Worm (Caenorhabditis elegans) whole organism, late embryonic: ENCODE measurements around the gene srbc-6.

Source experiments
- C08G9.2 ChIP-seq: sonication (generic microtip); optimal IDR thresholded peaks from 2 replicates; lab custom pipeline; 2016; ENCODE audit warnings: mild to moderate bottlenecking, missing genetic modification characterization, moderate library complexity, missing compliant biosample characterization
- C38D4.7 ChIP-seq: fragments of 200-800 bp; sonication (Bioruptor generic); optimal IDR thresholded peaks from 2 replicates; lab custom pipeline; 2018; ENCODE audit warnings: mild to moderate bottlenecking, missing genetic modification characterization, moderate library complexity, missing compliant biosample characterization
- F13H6.1 ChIP-seq: sonication (generic microtip); optimal IDR thresholded peaks from 2 replicates; lab custom pipeline; 2016; ENCODE audit warnings: missing genetic modification characterization, missing compliant biosample characterization
- K09A11.1 ChIP-seq: sonication (generic microtip); optimal IDR thresholded peaks from 2 replicates; lab custom pipeline; 2017; ENCODE audit warnings: antibody characterized with exemption, mild to moderate bottlenecking, missing genetic modification characterization, missing compliant biosample characterization; ENCODE audit not compliant: insufficient read depth
- Y22D7AL.16 ChIP-seq: sonication (generic microtip); optimal IDR thresholded peaks from 2 replicates; lab custom pipeline; 2016; ENCODE audit warnings: missing genetic modification characterization, missing compliant biosample characterization
- ceh-14 ChIP-seq: sonication (generic microtip); optimal IDR thresholded peaks from 2 replicates; lab custom pipeline; 2016; ENCODE audit warnings: missing genotype, missing genetic modification characterization, missing compliant biosample characterization
- ceh-18 ChIP-seq: sonication (generic microtip); optimal IDR thresholded peaks from 2 replicates; lab custom pipeline; 2016; ENCODE audit warnings: missing genetic modification characterization, missing compliant biosample characterization
- ceh-2 ChIP-seq: sonication (generic microtip); optimal IDR thresholded peaks from 2 replicates; lab custom pipeline; 2016; ENCODE audit warnings: missing genotype, missing genetic modification characterization, missing compliant biosample characterization
- ceh-22 ChIP-seq: sonication (generic microtip); optimal IDR thresholded peaks from 2 replicates; lab custom pipeline; 2017; ENCODE audit warnings: missing biosample characterization, missing genetic modification characterization
- ceh-30 ChIP-seq: fragments of 150-350 bp; optimal IDR thresholded peaks from 2 replicates; lab custom pipeline; 2014; ENCODE audit warnings: missing biosample characterization, missing genetic modification characterization
- ceh-31 ChIP-seq: sonication (generic microtip); optimal IDR thresholded peaks from 2 replicates; lab custom pipeline; 2016; ENCODE audit warnings: missing genetic modification characterization, missing compliant biosample characterization
- ceh-48 ChIP-seq: sonication (generic microtip); optimal IDR thresholded peaks from 2 replicates; lab custom pipeline; 2016; ENCODE audit warnings: missing genetic modification characterization, inconsistent platforms, missing compliant biosample characterization
- ceh-9 ChIP-seq: sonication (generic microtip); optimal IDR thresholded peaks from 2 replicates; lab custom pipeline; 2016; ENCODE audit warnings: mild to moderate bottlenecking, missing genetic modification characterization, inconsistent platforms, missing compliant biosample characterization
- elt-2 ChIP-seq: sonication (generic microtip); optimal IDR thresholded peaks from 2 replicates; lab custom pipeline; 2016; ENCODE audit warnings: missing genetic modification reagents, missing genetic modification characterization, missing compliant biosample characterization
- fkh-6 ChIP-seq: sonication (generic microtip); optimal IDR thresholded peaks from 2 replicates; lab custom pipeline; 2016; ENCODE audit warnings: missing genetic modification characterization, missing compliant biosample characterization
- hlh-13 ChIP-seq: fragments of 200-800 bp; sonication (Bioruptor generic); optimal IDR thresholded peaks from 2 replicates; lab custom pipeline; 2018; ENCODE audit warnings: mild to moderate bottlenecking, missing genetic modification characterization, missing compliant biosample characterization
- hlh-15 ChIP-seq: sonication (generic microtip); optimal IDR thresholded peaks from 2 replicates; lab custom pipeline; 2016; ENCODE audit warnings: missing genetic modification characterization, missing compliant biosample characterization
- hlh-6 ChIP-seq: sonication (generic microtip); optimal IDR thresholded peaks from 2 replicates; lab custom pipeline; 2016; ENCODE audit warnings: missing genotype, missing genetic modification characterization, missing compliant biosample characterization
- hlh-8 ChIP-seq: sonication (generic microtip); optimal IDR thresholded peaks from 2 replicates; lab custom pipeline; 2016; ENCODE audit warnings: missing genotype, missing genetic modification characterization, missing compliant biosample characterization
- lim-6 ChIP-seq: sonication (generic microtip); optimal IDR thresholded peaks from 2 replicates; lab custom pipeline; 2016; ENCODE audit warnings: missing genetic modification characterization, missing compliant biosample characterization
- madf-2 ChIP-seq: sonication (generic microtip); optimal IDR thresholded peaks from 2 replicates; lab custom pipeline; 2017; ENCODE audit warnings: missing genetic modification characterization, missing compliant biosample characterization
- mec-3 ChIP-seq: sonication (generic microtip); optimal IDR thresholded peaks from 2 replicates; lab custom pipeline; 2016; ENCODE audit warnings: borderline replicate concordance, missing genetic modification characterization, missing compliant biosample characterization
- nfya-1 ChIP-seq: sonication (generic microtip); optimal IDR thresholded peaks from 2 replicates; lab custom pipeline; 2017; ENCODE audit warnings: missing genetic modification characterization, mild to moderate bottlenecking, missing compliant biosample characterization, antibody characterized with exemption, moderate library complexity
- npax-4 ChIP-seq: sonication (generic microtip); optimal IDR thresholded peaks from 2 replicates; lab custom pipeline; 2016; ENCODE audit warnings: missing genetic modification characterization, missing compliant biosample characterization
- odd-2 ChIP-seq: sonication (generic microtip); optimal IDR thresholded peaks from 2 replicates; lab custom pipeline; 2017; ENCODE audit warnings: antibody characterized with exemption, mild to moderate bottlenecking, missing genetic modification characterization, missing compliant biosample characterization
- pax-1 ChIP-seq: fragments of 150-350 bp; optimal IDR thresholded peaks from 2 replicates; lab custom pipeline; 2014; ENCODE audit warnings: missing biosample characterization, missing genetic modification characterization
- pha-2 ChIP-seq: sonication (generic microtip); optimal IDR thresholded peaks from 2 replicates; lab custom pipeline; 2017; ENCODE audit warnings: mild to moderate bottlenecking, missing genetic modification characterization, missing compliant biosample characterization
- ref-2 ChIP-seq: sonication (generic microtip); optimal IDR thresholded peaks from 2 replicates; lab custom pipeline; 2016; ENCODE audit warnings: missing genetic modification characterization, missing compliant biosample characterization
- rnt-1 ChIP-seq: sonication (generic microtip); optimal IDR thresholded peaks from 2 replicates; lab custom pipeline; 2016; ENCODE audit warnings: missing genetic modification characterization, missing compliant biosample characterization
- sox-2 ChIP-seq: fragments of 200-800 bp; sonication (Bioruptor generic); IDR thresholded peaks from 2 replicates; pipeline ENCODE4 v1.3.6; 2022; ENCODE audit warnings: missing genetic modification reagents, missing genetic modification characterization, missing compliant biosample characterization
- tbx-2 ChIP-seq: sonication (generic microtip); optimal IDR thresholded peaks from 2 replicates; lab custom pipeline; 2016; ENCODE audit warnings: missing genetic modification characterization, missing compliant biosample characterization
- tbx-7 ChIP-seq: sonication (generic microtip); optimal IDR thresholded peaks from 2 replicates; lab custom pipeline; 2016; ENCODE audit warnings: missing genotype, missing genetic modification characterization, missing compliant biosample characterization
- unc-55 ChIP-seq: sonication (generic microtip); optimal IDR thresholded peaks from 2 replicates; lab custom pipeline; 2017; ENCODE audit warnings: missing biosample characterization, missing genetic modification reagents, missing genetic modification characterization
- unc-86 ChIP-seq: sonication (generic microtip); optimal IDR thresholded peaks from 2 replicates; lab custom pipeline; 2016; ENCODE audit warnings: missing genetic modification characterization, missing compliant biosample characterization
- zip-5 ChIP-seq: sonication (generic microtip); optimal IDR thresholded peaks from 2 replicates; lab custom pipeline; 2016; ENCODE audit warnings: missing genetic modification characterization, missing compliant biosample characterization
- ztf-16 ChIP-seq: sonication (generic microtip); optimal IDR thresholded peaks from 2 replicates; lab custom pipeline; 2017; ENCODE audit warnings: missing genetic modification characterization, missing compliant biosample characterization

Gene srbc-6

ce11 chrV:3208940-3209339, 39.0 kb downstream of the srbc-6 start:
- no peak for TF ChIP-seq ref-2 (tag; lab: Kevin White, UChicago)
- TF ChIP-seq hlh-6 = no peak
- no peak for TF ChIP-seq hlh-8 (tag; lab: Kevin White, UChicago)
- TF ChIP-seq tbx-2 (tag; lab: Kevin White, UChicago) = no peak
- no peak for TF ChIP-seq ceh-30 (tag; lab: Kevin White, UChicago)
- no peak for TF ChIP-seq pha-2 (tag; lab: Kevin White, UChicago)
- TF ChIP-seq ceh-18 (tag; lab: Kevin White, UChicago) = no peak
- TF ChIP-seq madf-2 = no peak
- TF ChIP-seq ceh-14 (tag; lab: Kevin White, UChicago) = no peak
- no peak for TF ChIP-seq sox-2
- TF ChIP-seq ceh-48 (tag; lab: Kevin White, UChicago) = no peak
- TF ChIP-seq ztf-16 (tag; lab: Kevin White, UChicago) = no peak
- no peak for TF ChIP-seq elt-2 (tag; lab: Kevin White, UChicago)
- TF ChIP-seq ceh-22 (tag; lab: Kevin White, UChicago) = no peak
- no peak for TF ChIP-seq mec-3 (tag; lab: Kevin White, UChicago)
- TF ChIP-seq fkh-6 (tag; lab: Kevin White, UChicago) = no peak
- TF ChIP-seq npax-4 (tag; lab: Kevin White, UChicago) = no peak
- TF ChIP-seq F13H6.1 (tag; lab: Kevin White, UChicago) = no peak

ce11 chrV:3210147-3210546, 40.2 kb downstream of the srbc-6 start, which contains the start of gene apx-1:
Gene apx-1 (plus strand): TSS chrV:3210196.
- TF ChIP-seq hlh-15 (tag; lab: Kevin White, UChicago) = no peak
- TF ChIP-seq lim-6 (tag; lab: Kevin White, UChicago) = no peak
- TF ChIP-seq nfya-1 (tag; lab: Kevin White, UChicago) = no peak
- TF ChIP-seq unc-86 (tag; lab: Kevin White, UChicago) = no peak
- no peak for TF ChIP-seq ceh-9
- no peak for TF ChIP-seq hlh-13

ce11 chrV:3218604-3219003, 48.7 kb downstream of the srbc-6 start:
- TF ChIP-seq K09A11.1 (tag; lab: Kevin White, UChicago) (no peak), odd-2 (tag; lab: Kevin White, UChicago) (no peak), fkh-6 (tag; lab: Kevin White, UChicago) (peak; percentile 27), ceh-48 (tag; lab: Kevin White, UChicago) (no peak), C08G9.2 (tag; lab: Kevin White, UChicago) (peak; percentile 69), rnt-1 (peak; percentile 12), elt-2 (tag; lab: Kevin White, UChicago) (peak; percentile 5), tbx-7 (tag; lab: Kevin White, UChicago) (peak; percentile 28), tbx-2 (tag; lab: Kevin White, UChicago) (peak; percentile 77), unc-55 (GFP tag; lab: Kevin White, UChicago) (no peak), C38D4.7 (GFP tag; lab: Kevin White, UChicago) (peak; percentile 26), pax-1 (tag; lab: Kevin White, UChicago) (no peak), ceh-14 (tag; lab: Kevin White, UChicago) (peak; percentile 25), Y22D7AL.16 (tag; lab: Kevin White, UChicago) (no peak), ref-2 (tag; lab: Kevin White, UChicago) (peak; percentile 60), zip-5 (peak; percentile 64), lim-6 (tag; lab: Kevin White, UChicago) (peak; percentile 29), ceh-2 (peak; percentile 47), ceh-31 (tag; lab: Kevin White, UChicago) (peak; percentile 76)
